Fruit fly (Drosophila melanogaster) Kc167 (cell line): Measurements from ENCODE around the gene Cog7.
"Not testable (repeated sequence)": the region's sequence is repeated elsewhere in the genome, so short reads cannot be mapped to it uniquely, and the experiment has no call there.

ENCODE experiments used
- Myc ChIP-seq: fragments of >200 bp; optimal IDR thresholded peaks from 2 replicates; lab custom pipeline; 2017; ENCODE audit warnings: missing external identifiers
- Sin3A ChIP-seq: fragments of >200 bp; optimal IDR thresholded peaks from 2 replicates; lab custom pipeline; 2018; ENCODE audit warnings: missing external identifiers
- h ChIP-seq: fragments of >200 bp; optimal IDR thresholded peaks from 3 replicates; lab custom pipeline; 2018; ENCODE audit warnings: missing external identifiers
- insv ChIP-seq: fragments of >200 bp; optimal IDR thresholded peaks from 3 replicates; lab custom pipeline; 2018; ENCODE audit warnings: missing external identifiers
- psq ChIP-seq: fragments of >200 bp; optimal IDR thresholded peaks from 2 replicates; lab custom pipeline; 2017; ENCODE audit warnings: missing external identifiers
- ttk ChIP-seq: sonication (Bioruptor generic); optimal IDR thresholded peaks from 2 replicates; lab custom pipeline; 2017; ENCODE audit warnings: missing external identifiers

Gene Cog7

dm6 chr3R:29933007-29933464 is at the start of gene Cog7, which contains the start of the genes CG42557 and CG42558:
TSS of gene Cog7 (minus strand) at chr3R:29933057.
TSS of gene CG42557 (plus strand) at chr3R:29933287.
TSS of gene CG42558 (plus strand) at chr3R:29933287.
- TF ChIP-seq Myc (lab: Kevin White, UChicago) = no peak
- no peak for TF ChIP-seq ttk (lab: Kevin White, UChicago)
- no peak for TF ChIP-seq Sin3A
- no peak for TF ChIP-seq insv (lab: Kevin White, UChicago)
- no peak for TF ChIP-seq h (lab: Kevin White, UChicago)
- no peak for TF ChIP-seq psq (lab: Kevin White, UChicago)

- TF ChIP-seq Sin3A (no peak), ttk (lab: Kevin White, UChicago) (no peak), psq (lab: Kevin White, UChicago) (no peak), insv (lab: Kevin White, UChicago) (no peak), Myc (lab: Kevin White, UChicago) (no peak), h (lab: Kevin White, UChicago) (no peak)
Measured at dm6 chr3R:29982027-29982426, 49.2 kb upstream of the Cog7 start.

- TF ChIP-seq psq (lab: Kevin White, UChicago) = no peak
- TF ChIP-seq ttk (lab: Kevin White, UChicago) = no peak
- TF ChIP-seq Sin3A = no peak
- TF ChIP-seq h (lab: Kevin White, UChicago) = no peak
- TF ChIP-seq insv (lab: Kevin White, UChicago) = no peak
- no peak for TF ChIP-seq Myc (lab: Kevin White, UChicago)
Measured at dm6 chr3R:29981479-29981878, 48.6 kb upstream of the Cog7 start.

- TF ChIP-seq Myc (lab: Kevin White, UChicago) = no peak
- no peak for TF ChIP-seq insv (lab: Kevin White, UChicago)
- no peak for TF ChIP-seq ttk (lab: Kevin White, UChicago)
- no peak for TF ChIP-seq h (lab: Kevin White, UChicago)
- no peak for TF ChIP-seq Sin3A
- TF ChIP-seq psq (lab: Kevin White, UChicago) = no peak
Measured at dm6 chr3R:29978595-29978994, 45.7 kb upstream of the Cog7 start.

- no peak for TF ChIP-seq ttk (lab: Kevin White, UChicago)
- TF ChIP-seq Myc (lab: Kevin White, UChicago) = no peak
- TF ChIP-seq insv (lab: Kevin White, UChicago) = no peak
- TF ChIP-seq Sin3A = no peak
- no peak for TF ChIP-seq h (lab: Kevin White, UChicago)
- no peak for TF ChIP-seq psq (lab: Kevin White, UChicago)
Measured at dm6 chr3R:29969347-29969746, 36.5 kb upstream of the Cog7 start, which contains the start of gene TkR99D. TSS of gene TkR99D (minus strand) at chr3R:29969447.

dm6 chr3R:29963102-29963501 is 30.2 kb upstream of the Cog7 start:
- TF ChIP-seq ttk (lab: Kevin White, UChicago) (no peak), insv (lab: Kevin White, UChicago) (no peak), psq (lab: Kevin White, UChicago) (no peak), h (lab: Kevin White, UChicago) (no peak), Sin3A (no peak), Myc (lab: Kevin White, UChicago) (no peak)

- TF ChIP-seq ttk (lab: Kevin White, UChicago) (no peak), Sin3A (no peak), h (lab: Kevin White, UChicago) (no peak), Myc (lab: Kevin White, UChicago) (no peak), insv (lab: Kevin White, UChicago) (no peak), psq (lab: Kevin White, UChicago) (no peak)
Measured at dm6 chr3R:29959329-29959728, 26.5 kb upstream of the Cog7 start.

- TF ChIP-seq insv (lab: Kevin White, UChicago) (no peak), ttk (lab: Kevin White, UChicago) (no peak), Sin3A (no peak), Myc (lab: Kevin White, UChicago) (no peak), h (lab: Kevin White, UChicago) (no peak), psq (lab: Kevin White, UChicago) (no peak)
Measured at dm6 chr3R:29935756-29936155, 2.9 kb upstream of the Cog7 start, which contains the start of the genes eIF2Balpha and Vps13B. TSS of gene eIF2Balpha (minus strand) at chr3R:29935888. TSS of gene Vps13B (plus strand) at chr3R:29935978.

dm6 chr3R:29930286-29930685 is 2.6 kb downstream of the Cog7 start, which contains the start of gene alpha-Man-Ic:
TSS of gene alpha-Man-Ic (minus strand) at chr3R:29930386.
- TF ChIP-seq psq (lab: Kevin White, UChicago) = no peak
- TF ChIP-seq h (lab: Kevin White, UChicago) = no peak

dm6 chr3R:29926955-29927354 is 5.9 kb downstream of the Cog7 start, which contains the start of gene CG15522:
TSS of gene CG15522 (plus strand) at chr3R:29927255.
- TF ChIP-seq insv (lab: Kevin White, UChicago) = no peak
- no peak for TF ChIP-seq h (lab: Kevin White, UChicago)
- no peak for TF ChIP-seq Myc (lab: Kevin White, UChicago)
- no peak for TF ChIP-seq psq (lab: Kevin White, UChicago)
- no peak for TF ChIP-seq Sin3A
- TF ChIP-seq ttk (lab: Kevin White, UChicago) = no peak

- TF ChIP-seq insv (lab: Kevin White, UChicago) (no peak), h (lab: Kevin White, UChicago) (no peak), Sin3A (no peak), ttk (lab: Kevin White, UChicago) (no peak), psq (lab: Kevin White, UChicago) (no peak), Myc (lab: Kevin White, UChicago) (no peak)
Measured at dm6 chr3R:29926089-29926488, 6.8 kb downstream of the Cog7 start, which contains the start of gene Jon99Ci. TSS of gene Jon99Ci (minus strand) at chr3R:29926189.

- not testable (repeated sequence) for TF ChIP-seq h (lab: Kevin White, UChicago); Sin3A; ttk (lab: Kevin White, UChicago)
Measured at dm6 chr3R:29924515-29924914, 8.3 kb downstream of the Cog7 start, which contains the start of gene Jon99Cii. TSS of gene Jon99Cii (minus strand) at chr3R:29924615.
